Fruit fly (Drosophila melanogaster) whole organism, embryonic: ENCODE data around the gene CG32259.

Source experiments
- Ada2b ChIP-seq: fragments of 200-800 bp; sonication (Bioruptor generic); IDR thresholded peaks from 2 replicates; pipeline ENCODE4 v1.3.6; 2022; ENCODE audit warnings: missing biosample characterization, missing genetic modification characterization
- CG10462 ChIP-seq: fragments of 200-800 bp; sonication (Bioruptor generic); optimal IDR thresholded peaks from 2 replicates; lab custom pipeline; 2016; ENCODE audit warnings: missing biosample characterization, missing genetic modification characterization
- CG10959 ChIP-seq: fragments of 200-800 bp; sonication (Bioruptor generic); IDR thresholded peaks from 2 replicates; pipeline ENCODE4 v1.3.6; 2022; ENCODE audit warnings: missing biosample characterization, missing genetic modification characterization
- CG11456 ChIP-seq: fragments of 200-800 bp; sonication (Bioruptor generic); IDR thresholded peaks from 3 replicates; pipeline ENCODE4 v1.3.6; 2022; ENCODE audit warnings: missing biosample characterization, missing genetic modification characterization
- CG16815 ChIP-seq: fragments of 200-800 bp; sonication (Bioruptor generic); optimal IDR thresholded peaks from 3 replicates; lab custom pipeline; 2017; ENCODE audit warnings: missing biosample characterization, mild to moderate bottlenecking, missing genetic modification characterization
- CG17359 ChIP-seq: fragments of 200-800 bp; sonication (Bioruptor generic); optimal IDR thresholded peaks from 3 replicates; lab custom pipeline; 2018; ENCODE audit warnings: missing biosample characterization, mild to moderate bottlenecking, missing genetic modification characterization, moderate library complexity
- CG17829 ChIP-seq: fragments of 200-800 bp; optimal IDR thresholded peaks from 2 replicates; lab custom pipeline; 2019; ENCODE audit warnings: missing biosample characterization, mild to moderate bottlenecking, missing genetic modification characterization, moderate library complexity
- CG2129 ChIP-seq: fragments of 200-800 bp; sonication (Bioruptor generic); IDR thresholded peaks from 2 replicates; pipeline ENCODE4 v1.3.6; 2022; ENCODE audit warnings: missing biosample characterization, missing genetic modification characterization; ENCODE audit not compliant: partially characterized antibody
- CG2199 ChIP-seq: fragments of 200-800 bp; sonication (Bioruptor generic); IDR thresholded peaks from 3 replicates; pipeline ENCODE4 v1.3.6; 2022; ENCODE audit warnings: missing biosample characterization, missing genetic modification characterization
- CG4404 ChIP-seq: fragments of 200-800 bp; sonication (Bioruptor generic); IDR thresholded peaks from 2 replicates; pipeline ENCODE4 v1.3.6; 2022; ENCODE audit warnings: missing biosample characterization, missing genetic modification characterization
- CG4707 ChIP-seq: fragments of 200-800 bp; sonication (Bioruptor generic); optimal IDR thresholded peaks from 2 replicates; lab custom pipeline; 2018; ENCODE audit warnings: missing biosample characterization, mild to moderate bottlenecking, missing genetic modification characterization, moderate library complexity
- CG6175 ChIP-seq: fragments of 200-800 bp; sonication (Bioruptor generic); IDR thresholded peaks from 3 replicates; pipeline ENCODE4 v1.3.6; 2022; ENCODE audit warnings: missing biosample characterization, missing genetic modification characterization
- CG6683 ChIP-seq: fragments of 200-800 bp; sonication (Bioruptor generic); optimal IDR thresholded peaks from 2 replicates; lab custom pipeline; 2017; ENCODE audit warnings: missing biosample characterization, mild to moderate bottlenecking, missing genetic modification characterization, missing genetic modification reagents
- CG8290 ChIP-seq, 3 experiments: fragments of 200-800 bp; sonication (Bioruptor generic); optimal IDR thresholded peaks; 2 replicates each; lab custom pipeline; 2016 to 2019; ENCODE audit warnings: missing biosample characterization in 3 of 3, missing genetic modification characterization in 3 of 3, mild to moderate bottlenecking in 2 of 3, moderate library complexity in 1 of 3
- CHES-1-like ChIP-seq: fragments of 200-800 bp; sonication (Bioruptor generic); optimal IDR thresholded peaks from 2 replicates; lab custom pipeline; 2016; ENCODE audit warnings: missing biosample characterization, missing genetic modification characterization
- Chrac-16 ChIP-seq: fragments of 200-800 bp; sonication (Bioruptor generic); optimal IDR thresholded peaks from 3 replicates; lab custom pipeline; 2016; ENCODE audit warnings: missing biosample characterization, missing genetic modification characterization
- CoRest ChIP-seq: fragments of 200-800 bp; sonication (Bioruptor generic); optimal IDR thresholded peaks from 3 replicates; lab custom pipeline; 2018; ENCODE audit warnings: missing biosample characterization, mild to moderate bottlenecking, missing genetic modification characterization, moderate library complexity
- Dbx ChIP-seq: fragments of 200-800 bp; sonication (Bioruptor generic); IDR thresholded peaks from 3 replicates; pipeline ENCODE4 v1.3.6; 2022; ENCODE audit warnings: missing biosample characterization, missing genetic modification characterization
- E2f2 ChIP-seq: fragments of 200-800 bp; sonication (Bioruptor generic); IDR thresholded peaks from 2 replicates; pipeline ENCODE4 v1.3.6; 2022; ENCODE audit warnings: missing biosample characterization, missing genetic modification characterization
- Ets65A ChIP-seq: fragments of 200-800 bp; sonication (Bioruptor generic); peaks from one replicate; lab custom pipeline; 2016; ENCODE audit warnings: missing biosample characterization, missing genetic modification characterization
- Hr51 ChIP-seq, 2 experiments: fragments of 200-800 bp; sonication (Bioruptor generic); optimal IDR thresholded peaks; 2 replicates in 1 of 2; 3 replicates in 1 of 2; lab custom pipeline; 2016 to 2018; ENCODE audit warnings: missing biosample characterization in 2 of 2, missing genetic modification characterization in 2 of 2, mild to moderate bottlenecking in 1 of 2, moderate library complexity in 1 of 2
- Med ChIP-seq: fragments of 200-800 bp; sonication (Bioruptor generic); peaks from one replicate; lab custom pipeline; 2016; ENCODE audit warnings: missing biosample characterization, missing genetic modification characterization, mild to moderate bottlenecking, inconsistent platforms, moderate library complexity
- Pdp1 ChIP-seq, 2 experiments: fragments of 200-800 bp; sonication (Bioruptor generic); optimal IDR thresholded peaks; 3 replicates each; lab custom pipeline; 2016; ENCODE audit warnings: missing biosample characterization in 2 of 2, missing genetic modification characterization in 2 of 2, mild to moderate bottlenecking in 1 of 2, moderate library complexity in 1 of 2
- YL-1 ChIP-seq: fragments of 200-800 bp; sonication (Bioruptor generic); optimal IDR thresholded peaks from 3 replicates; lab custom pipeline; 2017; ENCODE audit warnings: missing biosample characterization, mild to moderate bottlenecking, missing genetic modification characterization
- ara ChIP-seq: fragments of 200-800 bp; sonication (Bioruptor generic); IDR thresholded peaks from 2 replicates; pipeline ENCODE4 v1.3.6; 2022; ENCODE audit warnings: missing biosample characterization, missing genetic modification characterization
- bigmax ChIP-seq: fragments of 200-800 bp; sonication (Bioruptor generic); optimal IDR thresholded peaks from 2 replicates; lab custom pipeline; 2018; ENCODE audit warnings: missing biosample characterization, mild to moderate bottlenecking, missing genetic modification characterization
- ci ChIP-seq: fragments of 200-800 bp; sonication (Bioruptor generic); IDR thresholded peaks from 3 replicates; pipeline ENCODE4 v1.3.6; 2022; ENCODE audit warnings: missing biosample characterization, missing genetic modification characterization
- corto ChIP-seq: fragments of 200-800 bp; sonication (Bioruptor generic); optimal IDR thresholded peaks from 2 replicates; lab custom pipeline; 2016; ENCODE audit warnings: missing biosample characterization, mild to moderate bottlenecking, missing genetic modification characterization, moderate library complexity
- cwo ChIP-seq: fragments of 200-800 bp; sonication (Bioruptor generic); optimal IDR thresholded peaks from 3 replicates; lab custom pipeline; 2017; ENCODE audit warnings: missing biosample characterization, missing genetic modification characterization, mild to moderate bottlenecking, moderate library complexity, missing genetic modification reagents
- dmrt11E ChIP-seq: fragments of 200-800 bp; sonication (Bioruptor generic); optimal IDR thresholded peaks from 3 replicates; lab custom pipeline; 2018; ENCODE audit warnings: missing biosample characterization, mild to moderate bottlenecking, missing genetic modification characterization, moderate library complexity
- gcm ChIP-seq: fragments of 200-800 bp; sonication (Bioruptor generic); optimal IDR thresholded peaks from 2 replicates; lab custom pipeline; 2019; ENCODE audit warnings: missing biosample characterization, mild to moderate bottlenecking, missing genetic modification characterization, moderate library complexity
- grau ChIP-seq: fragments of 200-800 bp; optimal IDR thresholded peaks from 3 replicates; lab custom pipeline; 2019; ENCODE audit warnings: missing biosample characterization, mild to moderate bottlenecking, missing genetic modification characterization, moderate library complexity
- gsb ChIP-seq: fragments of 200-800 bp; sonication (Bioruptor generic); IDR thresholded peaks from 2 replicates; pipeline ENCODE4 v1.3.6; 2022; ENCODE audit warnings: missing biosample characterization, missing genetic modification characterization
- hkb ChIP-seq, 2 experiments: fragments of 200-800 bp in 1 of 2; fragments of >200 bp in 1 of 2; sonication (Bioruptor generic) in 1 of 2; IDR thresholded peaks in 1 of 2; optimal IDR thresholded peaks in 1 of 2; 2 replicates each; pipeline versions ENCODE4 v1.3.6 to Lab custom; 2017 to 2022; ENCODE audit warnings: missing biosample characterization in 1 of 2, missing genetic modification characterization in 1 of 2
- kni ChIP-seq: fragments of 200-800 bp; sonication (Bioruptor generic); optimal IDR thresholded peaks from 3 replicates; lab custom pipeline; 2017; ENCODE audit warnings: mild to moderate bottlenecking, missing biosample characterization, missing genetic modification reagents, missing genetic modification characterization
- lab ChIP-seq: fragments of 200-800 bp; sonication (Bioruptor generic); optimal IDR thresholded peaks from 3 replicates; lab custom pipeline; 2017; ENCODE audit warnings: missing biosample characterization, missing genetic modification characterization, mild to moderate bottlenecking, moderate library complexity, missing genetic modification reagents
- lov ChIP-seq, 2 experiments: fragments of 200-800 bp in 1 of 2; fragments of >200 bp in 1 of 2; sonication (Bioruptor generic) in 1 of 2; IDR thresholded peaks in 1 of 2; optimal IDR thresholded peaks in 1 of 2; 2 replicates in 1 of 2; 3 replicates in 1 of 2; pipeline versions ENCODE4 v1.3.6 to Lab custom; 2017 to 2022; ENCODE audit warnings: missing biosample characterization in 1 of 2, missing genetic modification characterization in 1 of 2
- nom ChIP-seq: fragments of 200-800 bp; sonication (Bioruptor generic); optimal IDR thresholded peaks from 2 replicates; lab custom pipeline; 2017; ENCODE audit warnings: missing biosample characterization, missing genetic modification characterization, mild to moderate bottlenecking, moderate library complexity, missing genetic modification reagents
- p53 ChIP-seq: fragments of 200-800 bp; sonication (Bioruptor generic); optimal IDR thresholded peaks from 2 replicates; lab custom pipeline; 2016; ENCODE audit warnings: missing biosample characterization, missing genetic modification characterization
- sima ChIP-seq: fragments of 200-800 bp; sonication (Bioruptor generic); optimal IDR thresholded peaks from 2 replicates; lab custom pipeline; 2016; ENCODE audit warnings: missing biosample characterization, missing genetic modification characterization
- slp2 ChIP-seq: fragments of 200-800 bp; sonication (Bioruptor generic); optimal IDR thresholded peaks from 2 replicates; lab custom pipeline; 2016; ENCODE audit warnings: missing biosample characterization, missing genetic modification characterization
- vvl ChIP-seq: fragments of 200-800 bp; sonication (Bioruptor generic); IDR thresholded peaks from 2 replicates; pipeline ENCODE4 v1.3.6; 2022; ENCODE audit warnings: missing biosample characterization, missing genetic modification characterization
- wek ChIP-seq: fragments of 200-800 bp; sonication (Bioruptor generic); optimal IDR thresholded peaks from 3 replicates; lab custom pipeline; 2018; ENCODE audit warnings: missing biosample characterization, mild to moderate bottlenecking, missing genetic modification characterization, moderate library complexity
- zfh2 ChIP-seq: fragments of 200-800 bp; sonication (Bioruptor generic); optimal IDR thresholded peaks from 2 replicates; lab custom pipeline; 2016; ENCODE audit warnings: missing biosample characterization, missing genetic modification characterization

Gene CG32259

DNA sequence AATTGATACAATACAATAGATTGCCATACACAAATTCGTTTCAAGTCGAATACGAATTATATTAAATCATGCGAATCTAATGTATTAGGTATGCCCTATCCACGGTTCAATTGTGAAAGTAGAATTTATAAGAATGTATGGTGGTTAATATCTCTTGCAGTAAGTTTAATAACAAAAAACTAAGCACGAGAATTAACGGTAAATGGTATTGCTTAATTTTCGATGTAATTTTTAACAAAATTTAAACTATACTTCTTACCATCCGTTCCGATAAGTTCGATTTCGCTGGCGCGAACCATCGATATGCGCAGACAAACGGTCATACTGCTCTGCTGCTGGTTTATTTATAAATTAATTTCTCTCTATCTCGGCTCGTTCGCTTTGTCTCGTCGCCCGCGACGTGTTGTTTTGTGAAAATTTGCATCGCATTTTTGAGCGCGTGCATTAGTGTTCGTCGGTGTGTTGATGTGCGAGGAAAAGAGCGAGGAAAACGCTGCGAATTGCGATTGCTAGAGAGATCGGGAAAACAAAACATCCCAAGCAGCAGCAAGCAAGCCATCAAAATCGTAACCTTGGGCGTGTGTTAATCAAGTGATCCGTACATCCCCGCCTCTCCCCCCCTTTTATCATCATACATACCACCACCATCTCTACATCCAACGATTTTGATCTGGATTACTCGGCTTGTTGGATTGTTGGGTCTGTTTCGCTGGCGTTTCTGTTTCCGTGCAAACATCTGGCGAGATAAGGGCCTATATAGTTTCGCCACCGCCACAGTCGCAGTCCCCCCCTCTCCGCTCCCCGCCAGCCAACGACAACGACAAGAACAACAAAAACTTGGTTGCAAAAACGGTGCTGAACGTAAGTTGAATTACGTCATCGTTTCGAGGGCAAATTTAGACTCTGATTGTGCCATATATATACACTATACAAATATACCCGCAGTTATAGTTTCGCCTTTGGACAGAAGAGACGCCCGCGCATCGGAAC is 34.4 kb downstream of the CG32259 start, which contains the start of gene Fit1 (continued):
- TF ChIP-seq bigmax (GFP tag; lab: Kevin White, UChicago) (no peak), CG2129 (GFP tag; lab: Robert Waterston, UW) (0 out of 2 replicates have a peak, but pooled peaks have one; percentile 37), CG11456 (no peak), corto (GFP tag; lab: Kevin White, UChicago) (no peak), CG4404 (GFP tag; lab: Robert Waterston, UW) (no peak), slp2 (GFP tag; lab: Kevin White, UChicago) (no peak), zfh2 (GFP tag; lab: Kevin White, UChicago) (no peak)
- TF ChIP-seq, all 482 proteins: peak for 94

dm6 chr3L:4107120-4107519 is 38.0 kb downstream of the CG32259 start:
- TF ChIP-seq vvl (GFP tag; lab: Robert Waterston, UW): peak; percentile 25; the same call in 1 of the 2 replicates
- peak; percentile 5 for TF ChIP-seq CG17359 (tag; lab: Kevin White, UChicago)
- TF ChIP-seq lab: peak; percentile 27
- TF ChIP-seq sima (GFP tag; lab: Kevin White, UChicago): no peak
- 0 out of 3 replicates have a peak, but pooled peaks have one; percentile 26 for TF ChIP-seq CG6175 (GFP tag; lab: Robert Waterston, UW)
- no peak for TF ChIP-seq p53 (GFP tag; lab: Kevin White, UChicago)
- no peak for TF ChIP-seq Ets65A (GFP tag; lab: Kevin White, UChicago)
- TF ChIP-seq Pdp1 (GFP tag; optimal IDR thresholded peaks at IDR 0.05; lab: Kevin White, UChicago): peak in 1 of 2 experiments; percentile 36
- peak; percentile 1 for TF ChIP-seq YL-1
- peak; percentile 5 for TF ChIP-seq wek
- TF ChIP-seq hkb (optimal IDR thresholded peaks at IDR 0.05; lab: Kevin White, UChicago): no peak
- 0 out of 2 replicates have a peak, but pooled peaks have one; percentile 23 for TF ChIP-seq hkb (GFP tag; IDR thresholded peaks at IDR 0.05; lab: Robert Waterston, UW)
- no peak for TF ChIP-seq CHES-1-like (GFP tag; lab: Kevin White, UChicago)
- 0 out of 3 replicates have a peak, but pooled peaks have one; percentile 36 for TF ChIP-seq Dbx
- no peak for TF ChIP-seq CG10462 (GFP tag; lab: Kevin White, UChicago)
- TF ChIP-seq E2f2 (GFP tag; lab: Robert Waterston, UW): no peak; the same call in 1 of the 2 replicates
- peak; percentile 46 for TF ChIP-seq CG4707 (GFP tag; lab: Kevin White, UChicago)
- TF ChIP-seq kni (GFP tag; lab: Kevin White, UChicago): no peak
- no peak for TF ChIP-seq lov (optimal IDR thresholded peaks at IDR 0.05; lab: Kevin White, UChicago)
- 0 out of 3 replicates have a peak, but pooled peaks have one; percentile 34 for TF ChIP-seq lov (GFP tag; IDR thresholded peaks at IDR 0.05; lab: Robert Waterston, UW)
- no peak for TF ChIP-seq CG17829 (tag; lab: Kevin White, UChicago)
- peak; percentile 7 for TF ChIP-seq grau (tag; lab: Kevin White, UChicago)
- TF ChIP-seq CG10959 (GFP tag; lab: Robert Waterston, UW): no peak
- no peak for TF ChIP-seq Ada2b
- TF ChIP-seq dmrt11E: no peak
- no peak for TF ChIP-seq CoRest (tag; lab: Kevin White, UChicago)
- no peak for TF ChIP-seq CG6683
- 0 out of 2 replicates have a peak, but pooled peaks have one; percentile 7 for TF ChIP-seq ara
- TF ChIP-seq gsb: 0 out of 2 replicates have a peak, but pooled peaks have one; percentile 22
- no peak for TF ChIP-seq CG16815 (GFP tag; lab: Kevin White, UChicago)
- no peak for TF ChIP-seq cwo (GFP tag; lab: Kevin White, UChicago)
- no peak for TF ChIP-seq CG8290 (GFP tag; optimal IDR thresholded peaks at IDR 0.05; lab: Kevin White, UChicago)
- peak in 1 of 2 experiments; percentile 27 for TF ChIP-seq CG8290 (tag; optimal IDR thresholded peaks at IDR 0.05; lab: Kevin White, UChicago)
- TF ChIP-seq Med: peak; percentile 52
- 0 out of 3 replicates have a peak, but pooled peaks have one; percentile 29 for TF ChIP-seq ci
- 0 out of 3 replicates have a peak, but pooled peaks have one; percentile 49 for TF ChIP-seq CG2199 (GFP tag; lab: Robert Waterston, UW)
- peak; percentile 12 for TF ChIP-seq gcm (GFP tag; lab: Kevin White, UChicago)
- peak; percentile 24 for TF ChIP-seq nom
- TF ChIP-seq Hr51 (GFP tag; optimal IDR thresholded peaks at IDR 0.05; lab: Kevin White, UChicago): no peak
- TF ChIP-seq Chrac-16: no peak
